Worm (Caenorhabditis elegans) whole organism, midembryonic: ENCODE results near the gene Y43F8C.17.

Experiments
- T22C8.4 ChIP-seq: fragments of 200-800 bp; sonication (Bioruptor generic); IDR thresholded peaks from 2 replicates; pipeline ENCODE4 v1.3.6; 2022; ENCODE audit warnings: missing genetic modification characterization, missing compliant biosample characterization
- cog-1 ChIP-seq: sonication (generic microtip); optimal IDR thresholded peaks from 2 replicates; lab custom pipeline; 2016; ENCODE audit warnings: missing genetic modification characterization, missing compliant biosample characterization
- flt-1 ChIP-seq: fragments of 200-800 bp; sonication (Bioruptor generic); IDR thresholded peaks from 2 replicates; pipeline ENCODE4 v1.3.6; 2022; ENCODE audit warnings: missing genetic modification characterization, missing compliant biosample characterization
- klf-2 ChIP-seq: fragments of 200-800 bp; sonication (Bioruptor generic); conservative IDR thresholded peaks from 2 replicates; pipeline ENCODE4 v1.3.6; 2022; ENCODE audit warnings: missing genetic modification reagents, missing genetic modification characterization, missing compliant biosample characterization
- med-1 ChIP-seq: sonication (generic microtip); optimal IDR thresholded peaks from 2 replicates; lab custom pipeline; 2017; ENCODE audit warnings: missing genetic modification characterization, mild to moderate bottlenecking, missing compliant biosample characterization, antibody characterized with exemption, missing genetic modification reagents; ENCODE audit not compliant: insufficient read depth
- ref-1 ChIP-seq: fragments of 200-800 bp; sonication (Bioruptor generic); conservative IDR thresholded peaks from 2 replicates; pipeline ENCODE4 v1.3.6; 2022; ENCODE audit warnings: missing genetic modification reagents, missing genetic modification characterization, missing compliant biosample characterization
- tab-1 ChIP-seq: fragments of 200-800 bp; sonication (Bioruptor generic); IDR thresholded peaks from 2 replicates; pipeline ENCODE4 v1.3.6; 2022; ENCODE audit warnings: missing genetic modification characterization, missing compliant biosample characterization
- ztf-23 ChIP-seq: fragments of 200-800 bp; sonication (Bioruptor generic); IDR thresholded peaks from 2 replicates; pipeline ENCODE4 v1.3.6; 2022; ENCODE audit warnings: missing genetic modification reagents, missing genetic modification characterization, missing compliant biosample characterization
- ztf-29 ChIP-seq: fragments of 200-800 bp; sonication (Bioruptor generic); IDR thresholded peaks from 2 replicates; pipeline ENCODE4 v1.3.6; 2022; ENCODE audit warnings: missing genetic modification reagents, missing genetic modification characterization, missing compliant biosample characterization

Y43F8C.17 gene

ce11 chrV:19715847-19716246 is at the start of gene Y43F8C.17:
Y43F8C.17 (plus strand) TSS chrV:19716147.
- TF ChIP-seq flt-1 (GFP tag; lab: Robert Waterston, UW) (no peak), med-1 (GFP tag; lab: Kevin White, UChicago) (no peak), cog-1 (tag; lab: Kevin White, UChicago) (no peak), ztf-29 (GFP tag; lab: Robert Waterston, UW) (no peak), klf-2 (GFP tag; lab: Robert Waterston, UW) (no peak), ref-1 (GFP tag; lab: Robert Waterston, UW) (no peak), tab-1 (GFP tag; lab: Robert Waterston, UW) (no peak), T22C8.4 (no peak), ztf-23 (GFP tag; lab: Robert Waterston, UW) (no peak)

ce11 chrV:19666308-19666707 is 49.6 kb upstream of the Y43F8C.17 start:
- no peak for TF ChIP-seq cog-1 (tag; lab: Kevin White, UChicago)
- TF ChIP-seq T22C8.4, result no peak
- TF ChIP-seq ztf-29 (GFP tag; lab: Robert Waterston, UW), result peak; percentile 85; the same call in 1 of the 2 replicates
- TF ChIP-seq tab-1 (GFP tag; lab: Robert Waterston, UW), result no peak

- TF ChIP-seq ztf-23 (GFP tag; lab: Robert Waterston, UW) (no peak), ref-1 (GFP tag; lab: Robert Waterston, UW) (no peak), cog-1 (tag; lab: Kevin White, UChicago) (no peak), klf-2 (GFP tag; lab: Robert Waterston, UW) (no peak), T22C8.4 (no peak), med-1 (GFP tag; lab: Kevin White, UChicago) (no peak), ztf-29 (GFP tag; lab: Robert Waterston, UW) (no peak)
These were observed 48.2 kb upstream of the Y43F8C.17 start for ce11 chrV:19667716-19668115.

DNA sequence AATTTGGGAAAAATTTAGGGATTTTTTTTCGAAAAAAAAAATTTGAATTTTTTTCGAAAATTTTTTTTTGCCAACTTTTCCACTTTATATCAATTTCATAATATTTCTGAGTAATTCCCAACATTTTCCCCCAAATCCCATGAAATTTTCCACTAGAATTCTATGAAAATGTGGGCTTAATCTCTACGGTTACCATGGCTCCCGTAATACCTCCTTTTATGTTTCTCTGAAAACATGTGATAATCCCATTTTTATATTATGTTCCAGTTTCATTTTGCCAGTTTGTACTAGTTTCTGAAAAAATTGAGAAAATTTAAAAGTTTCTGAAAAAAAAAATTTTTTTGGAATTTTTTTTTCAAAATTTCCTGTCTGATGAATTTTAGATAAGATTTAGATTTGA is 47.7 kb upstream of the Y43F8C.17 start:
- TF ChIP-seq ztf-23 (GFP tag; lab: Robert Waterston, UW) (no peak), ztf-29 (GFP tag; lab: Robert Waterston, UW) (no peak), med-1 (GFP tag; lab: Kevin White, UChicago) (no peak), ref-1 (GFP tag; lab: Robert Waterston, UW) (no peak), tab-1 (GFP tag; lab: Robert Waterston, UW) (no peak), flt-1 (GFP tag; lab: Robert Waterston, UW) (no peak), klf-2 (GFP tag; lab: Robert Waterston, UW) (no peak), T22C8.4 (no peak)

ce11 chrV:19669959-19670358 is 46.0 kb upstream of the Y43F8C.17 start, which contains the start of gene Y43F8C.11:
Y43F8C.11 (plus strand) TSS chrV:19670259.
- no peak for TF ChIP-seq ztf-23 (GFP tag; lab: Robert Waterston, UW)
- no peak for TF ChIP-seq klf-2 (GFP tag; lab: Robert Waterston, UW)
- no peak for TF ChIP-seq T22C8.4
- TF ChIP-seq ref-1 (GFP tag; lab: Robert Waterston, UW), result no peak
- TF ChIP-seq flt-1 (GFP tag; lab: Robert Waterston, UW), result no peak
- TF ChIP-seq cog-1 (tag; lab: Kevin White, UChicago), result no peak
- no peak for TF ChIP-seq tab-1 (GFP tag; lab: Robert Waterston, UW)
- no peak for TF ChIP-seq med-1 (GFP tag; lab: Kevin White, UChicago)
- TF ChIP-seq ztf-29 (GFP tag; lab: Robert Waterston, UW), result no peak

DNA sequence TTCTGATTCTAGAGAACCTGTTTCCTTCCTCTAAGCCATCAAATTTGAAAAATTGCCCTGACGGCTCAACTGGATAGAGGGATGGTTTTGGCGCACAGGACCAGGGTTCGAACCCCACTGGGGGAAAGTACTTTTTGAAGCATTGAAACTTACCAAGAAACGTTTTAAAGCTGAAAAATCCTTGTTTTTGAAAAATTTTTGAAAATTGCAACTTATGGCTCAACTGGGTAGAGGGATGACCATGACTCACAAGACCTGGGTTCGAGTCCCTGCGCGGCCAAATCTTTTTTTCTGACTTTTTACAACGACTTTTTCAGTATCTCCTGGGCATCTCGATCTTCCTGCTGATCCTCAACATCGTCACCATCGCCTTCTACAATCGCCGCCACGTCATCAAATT is 45.1 kb upstream of the Y43F8C.17 start:
- TF ChIP-seq med-1 (GFP tag; lab: Kevin White, UChicago), result no peak
- no peak for TF ChIP-seq flt-1 (GFP tag; lab: Robert Waterston, UW)
- TF ChIP-seq klf-2 (GFP tag; lab: Robert Waterston, UW), result no peak
- no peak for TF ChIP-seq T22C8.4
- no peak for TF ChIP-seq cog-1 (tag; lab: Kevin White, UChicago)
- TF ChIP-seq ztf-29 (GFP tag; lab: Robert Waterston, UW), result no peak
- no peak for TF ChIP-seq tab-1 (GFP tag; lab: Robert Waterston, UW)
- TF ChIP-seq ztf-23 (GFP tag; lab: Robert Waterston, UW), result no peak
- TF ChIP-seq ref-1 (GFP tag; lab: Robert Waterston, UW), result no peak

- TF ChIP-seq tab-1 (GFP tag; lab: Robert Waterston, UW), result no peak
- no peak for TF ChIP-seq ztf-23 (GFP tag; lab: Robert Waterston, UW)
- TF ChIP-seq med-1 (GFP tag; lab: Kevin White, UChicago), result no peak
- no peak for TF ChIP-seq T22C8.4
- TF ChIP-seq flt-1 (GFP tag; lab: Robert Waterston, UW), result no peak
- TF ChIP-seq ref-1 (GFP tag; lab: Robert Waterston, UW), result no peak
- no peak for TF ChIP-seq klf-2 (GFP tag; lab: Robert Waterston, UW)
- TF ChIP-seq cog-1 (tag; lab: Kevin White, UChicago), result no peak
- TF ChIP-seq ztf-29 (GFP tag; lab: Robert Waterston, UW), result no peak
These were observed 44.1 kb upstream of the Y43F8C.17 start for ce11 chrV:19671816-19672215.

DNA sequence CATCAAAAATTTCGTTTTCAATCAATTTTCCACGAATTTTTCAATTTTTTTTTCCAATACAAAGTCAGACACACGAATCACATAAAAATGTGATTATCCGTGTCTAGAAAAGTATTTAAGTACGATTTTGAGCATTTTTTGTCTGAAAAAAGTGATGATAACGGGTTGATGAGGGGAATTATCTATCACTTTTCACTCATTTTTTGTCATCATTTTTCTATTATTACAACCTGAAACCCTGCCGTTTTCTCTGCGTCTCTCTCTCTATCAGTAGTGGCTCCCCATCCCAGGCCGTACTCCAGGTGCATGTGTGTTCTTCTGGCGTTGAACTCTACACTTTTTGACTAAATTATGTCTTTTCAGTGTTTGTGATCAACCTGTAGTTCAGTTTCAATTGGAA is 43.6 kb upstream of the Y43F8C.17 start:
- no peak for TF ChIP-seq cog-1 (tag; lab: Kevin White, UChicago)
- TF ChIP-seq ztf-29 (GFP tag; lab: Robert Waterston, UW), result no peak
- no peak for TF ChIP-seq ztf-23 (GFP tag; lab: Robert Waterston, UW)
- TF ChIP-seq klf-2 (GFP tag; lab: Robert Waterston, UW), result no peak

ce11 chrV:19673298-19673903 is 42.5 kb upstream of the Y43F8C.17 start:
- TF ChIP-seq cog-1 (tag; lab: Kevin White, UChicago) (no peak), flt-1 (GFP tag; lab: Robert Waterston, UW) (no peak), ztf-23 (GFP tag; lab: Robert Waterston, UW) (no peak), ztf-29 (GFP tag; lab: Robert Waterston, UW) (no peak), T22C8.4 (no peak), tab-1 (GFP tag; lab: Robert Waterston, UW) (no peak), med-1 (GFP tag; lab: Kevin White, UChicago) (no peak), klf-2 (GFP tag; lab: Robert Waterston, UW) (no peak), ref-1 (GFP tag; lab: Robert Waterston, UW) (no peak)
